Fruit fly (Drosophila melanogaster) S2 (cell line): ENCODE results near the gene EndoU.
"Not testable (repeated sequence)": the region's sequence is repeated elsewhere in the genome, so short reads cannot be mapped to it uniquely, and the experiment has no call there.

Source experiments
- CG8478 ChIP-seq: fragments of >200 bp; optimal IDR thresholded peaks from 2 replicates; lab custom pipeline; 2018
- CTCF ChIP-seq, 2 experiments: fragments of >200 bp; optimal IDR thresholded peaks; 2 replicates each; lab custom pipeline; 2018

EndoU gene

DNA sequence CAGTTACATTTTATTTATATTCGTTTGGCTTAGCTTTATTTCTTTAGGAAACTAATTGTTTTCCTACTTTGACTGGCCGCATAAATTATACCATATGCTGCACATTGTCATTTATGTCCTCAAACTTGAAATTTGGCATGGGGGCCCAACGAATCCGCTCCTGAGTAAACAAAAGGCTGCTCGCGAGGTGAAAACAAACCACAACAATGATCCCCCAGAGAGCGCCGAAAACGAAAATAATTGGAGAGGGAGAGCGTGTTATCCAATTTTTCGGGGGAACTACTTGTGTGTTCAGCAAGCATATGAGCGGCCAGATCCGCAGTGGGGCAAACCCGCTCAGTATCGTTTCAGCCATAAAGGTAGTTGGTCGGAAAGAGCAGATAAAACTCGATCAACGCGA lies at the start of gene EndoU:
Gene EndoU, plus strand, starts transcription at position 301 of the 400 bp plus-strand sequence.
- not testable (repeated sequence) for TF ChIP-seq CG8478 (lab: Kevin White, UChicago); CTCF (optimal IDR thresholded peaks at IDR 0.05; lab: Kevin White, UChicago)

DNA sequence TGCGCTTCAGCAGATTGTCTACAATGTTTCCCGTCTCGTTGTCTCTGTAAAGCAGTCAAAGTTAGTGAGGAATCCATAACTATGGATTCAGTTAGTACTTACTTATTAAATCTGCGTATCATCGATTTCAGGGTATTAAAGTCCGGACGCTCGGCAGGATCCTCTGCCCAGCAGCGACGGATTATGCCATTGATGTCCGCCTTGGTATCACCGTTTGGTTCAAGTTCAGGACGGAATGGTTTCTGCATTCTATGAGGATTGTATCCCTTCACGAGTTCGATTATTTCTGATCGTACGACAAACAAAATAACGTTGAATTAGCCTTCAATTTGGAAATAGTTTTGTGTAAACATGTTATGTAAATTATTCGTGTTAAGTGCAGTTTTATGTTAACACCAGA lies 48.3 kb upstream of the EndoU start, which contains the start of gene CG9632:
Gene CG9632, plus strand, starts transcription at position 301 of the 400 bp plus-strand sequence.
- no peak for TF ChIP-seq CG8478 (lab: Kevin White, UChicago)

DNA sequence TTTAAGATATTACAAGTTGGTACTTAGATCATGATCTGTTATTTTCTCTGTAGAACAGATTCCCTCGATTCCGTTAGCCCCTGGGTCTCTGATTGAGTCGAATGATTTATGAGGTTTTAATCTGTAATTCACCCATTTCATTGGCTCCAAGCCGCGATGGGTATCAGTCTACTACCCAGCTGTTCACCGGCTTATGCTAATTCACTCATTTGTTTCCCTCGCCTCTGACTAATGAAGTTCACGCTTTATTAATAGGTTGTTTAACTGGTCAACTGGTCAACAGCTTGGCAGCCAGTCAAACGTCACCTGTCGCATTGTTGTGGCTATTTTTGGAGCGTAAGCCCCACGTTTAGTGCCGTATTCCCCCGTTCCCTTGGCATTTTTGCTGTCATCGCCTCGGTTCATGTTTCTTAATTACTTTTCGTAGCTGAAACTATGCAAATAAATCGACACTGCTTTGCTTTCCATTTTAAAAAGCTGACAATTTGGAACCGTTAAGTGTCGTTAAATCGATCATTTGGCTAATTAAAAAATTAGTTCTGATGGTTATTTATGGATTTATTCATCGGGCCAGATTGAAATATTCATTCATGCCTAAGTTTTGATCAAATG lies 35.3 kb upstream of the EndoU start:
- TF ChIP-seq CG8478 (lab: Kevin White, UChicago) = no peak
- no peak for TF ChIP-seq CTCF (optimal IDR thresholded peaks at IDR 0.05; lab: Kevin White, UChicago)

DNA sequence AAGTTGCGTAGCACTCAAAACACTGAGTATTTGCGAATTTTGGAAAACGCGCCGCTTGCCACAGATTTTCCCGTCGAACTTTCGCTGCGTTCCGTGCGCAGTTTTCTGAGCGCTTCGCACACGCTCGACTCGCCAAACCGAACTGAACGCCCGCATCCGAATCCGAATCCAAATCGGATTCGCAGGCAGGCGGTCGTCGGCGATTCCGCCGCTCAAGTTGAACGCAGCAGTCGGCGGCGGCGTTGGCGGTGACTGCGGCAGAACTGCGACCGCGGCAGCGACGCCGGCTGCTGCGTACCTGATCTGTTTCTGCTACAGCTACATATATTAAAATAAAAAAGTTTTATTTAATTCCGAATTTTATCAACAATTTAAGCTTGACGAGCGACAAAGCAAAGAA lies 32.6 kb upstream of the EndoU start, which contains the start of gene CG31183:
Gene CG31183, minus strand, starts transcription at position 329 of the 400 bp plus-strand sequence.
- TF ChIP-seq CG8478 (lab: Kevin White, UChicago) (no peak), CTCF (optimal IDR thresholded peaks at IDR 0.05; lab: Kevin White, UChicago) (no peak)

DNA sequence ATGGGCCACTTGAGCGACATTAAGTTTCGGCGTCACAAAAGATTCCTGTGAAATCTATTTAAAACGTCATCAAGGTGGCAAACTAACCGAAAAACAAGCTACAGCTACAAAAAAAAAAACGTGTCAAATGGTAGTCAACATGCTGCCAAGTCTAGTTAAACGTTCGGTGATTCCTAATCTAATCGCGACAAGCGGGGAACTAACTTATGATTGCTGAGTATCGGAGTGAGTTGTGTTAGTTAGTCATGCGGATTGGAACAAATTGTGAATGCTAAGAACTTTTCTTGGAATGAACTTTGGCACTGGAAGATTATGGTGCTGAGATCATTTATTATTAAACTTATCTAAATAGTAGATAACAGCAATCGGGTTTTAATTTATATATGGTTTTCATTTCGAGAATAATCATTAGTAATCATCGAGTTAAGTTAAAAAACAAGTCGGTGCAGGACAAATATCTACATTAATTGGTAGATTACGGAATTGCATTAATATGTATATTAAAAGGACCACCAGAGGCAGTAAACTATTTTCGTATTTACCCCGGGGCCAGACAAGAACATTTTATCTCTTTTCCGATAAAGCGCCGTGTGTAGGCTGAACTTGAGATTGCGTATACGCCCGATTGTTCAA lies 16.9 kb upstream of the EndoU start:
- TF ChIP-seq CTCF (optimal IDR thresholded peaks at IDR 0.05; lab: Kevin White, UChicago) (no peak), CG8478 (lab: Kevin White, UChicago) (no peak)

DNA sequence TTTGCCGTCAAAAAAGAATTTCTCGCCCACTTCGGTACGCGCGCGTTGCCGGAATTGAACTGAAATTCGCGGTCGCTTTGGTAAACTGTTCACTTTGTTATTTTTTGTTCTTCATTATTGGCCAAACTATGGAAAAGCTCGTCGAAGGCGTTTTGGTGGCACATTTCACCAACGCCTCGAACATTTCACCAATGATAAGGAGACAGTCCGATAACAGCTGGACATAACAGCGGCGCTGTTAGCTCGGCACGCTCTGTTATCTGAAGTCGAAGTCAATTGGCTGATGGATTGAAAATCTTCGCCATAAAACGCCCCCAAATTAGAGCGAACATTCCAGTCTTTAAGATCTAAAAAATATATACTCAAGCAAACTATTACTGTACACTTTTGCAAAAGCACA lies 12.2 kb upstream of the EndoU start, which contains the start of gene CG14877:
Gene CG14877, minus strand, starts transcription at position 101 of the 400 bp plus-strand sequence.
- TF ChIP-seq CG8478 (lab: Kevin White, UChicago) (no peak), CTCF (optimal IDR thresholded peaks at IDR 0.05; lab: Kevin White, UChicago) (no peak)

DNA sequence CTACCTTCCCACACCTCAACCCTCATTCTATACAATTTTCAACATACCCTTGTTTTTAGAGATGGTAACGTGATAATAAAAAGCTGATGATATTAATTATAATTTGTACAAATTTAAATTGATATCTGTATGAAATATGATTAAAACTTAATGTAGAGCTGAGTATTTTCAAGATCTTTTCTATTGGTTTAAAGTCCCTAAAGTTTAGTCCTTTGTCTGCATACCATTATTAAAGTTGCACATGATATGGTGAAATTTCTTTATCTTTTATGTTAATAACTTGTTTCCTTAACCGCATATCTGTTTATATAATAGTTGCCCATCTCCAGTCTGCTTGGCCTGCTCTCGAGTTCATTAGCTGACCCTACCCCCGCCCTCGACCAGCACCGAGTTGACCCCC lies 9.9 kb upstream of the EndoU start:
- TF ChIP-seq CTCF (optimal IDR thresholded peaks at IDR 0.05; lab: Kevin White, UChicago) (no peak), CG8478 (lab: Kevin White, UChicago) (no peak)

DNA sequence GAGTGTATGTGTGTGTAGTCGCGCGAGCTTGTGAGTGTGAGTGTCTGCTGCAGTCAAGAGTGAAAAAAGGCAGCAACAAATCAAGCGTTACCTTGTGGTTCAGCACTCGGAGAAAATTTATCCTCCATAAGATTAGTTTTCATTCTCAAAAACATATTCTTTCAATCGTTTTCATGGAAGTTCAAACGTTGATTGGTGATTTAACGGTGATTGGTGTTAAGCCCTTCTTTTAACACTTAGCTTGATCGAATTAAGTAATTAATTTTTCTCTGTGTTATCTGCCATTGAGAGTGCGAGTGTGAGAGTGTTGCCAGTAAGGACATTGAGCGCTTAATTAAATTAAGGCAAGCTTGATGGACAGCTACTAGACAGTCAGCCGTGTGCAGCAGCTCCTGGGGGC lies 8.5 kb upstream of the EndoU start:
- no peak for TF ChIP-seq CTCF (optimal IDR thresholded peaks at IDR 0.05; lab: Kevin White, UChicago)
- TF ChIP-seq CG8478 (lab: Kevin White, UChicago) = no peak

DNA sequence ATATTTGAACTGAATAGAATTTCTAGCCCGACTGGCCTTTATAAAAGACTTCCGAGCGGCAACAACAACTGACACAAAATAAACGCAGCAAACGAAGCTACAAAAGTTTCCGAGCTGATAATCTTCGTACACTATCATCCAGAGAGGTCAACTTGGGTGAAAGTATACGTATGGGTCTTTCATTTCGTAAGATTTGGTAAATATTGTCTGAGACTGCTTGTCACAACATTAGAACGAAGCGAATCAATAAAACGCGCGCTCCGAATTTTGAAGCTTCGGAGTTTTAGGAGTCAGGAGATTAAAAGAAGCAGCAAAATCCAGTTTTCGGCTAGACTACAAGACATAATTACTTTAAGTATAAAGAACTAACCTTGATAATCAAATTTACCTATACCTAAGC lies 3.7 kb upstream of the EndoU start, which contains the start of gene glob1:
Gene glob1, minus strand, starts transcription at position 101 of the 400 bp plus-strand sequence.
- not testable (repeated sequence) for TF ChIP-seq CTCF (optimal IDR thresholded peaks at IDR 0.05; lab: Kevin White, UChicago); CG8478 (lab: Kevin White, UChicago)

DNA sequence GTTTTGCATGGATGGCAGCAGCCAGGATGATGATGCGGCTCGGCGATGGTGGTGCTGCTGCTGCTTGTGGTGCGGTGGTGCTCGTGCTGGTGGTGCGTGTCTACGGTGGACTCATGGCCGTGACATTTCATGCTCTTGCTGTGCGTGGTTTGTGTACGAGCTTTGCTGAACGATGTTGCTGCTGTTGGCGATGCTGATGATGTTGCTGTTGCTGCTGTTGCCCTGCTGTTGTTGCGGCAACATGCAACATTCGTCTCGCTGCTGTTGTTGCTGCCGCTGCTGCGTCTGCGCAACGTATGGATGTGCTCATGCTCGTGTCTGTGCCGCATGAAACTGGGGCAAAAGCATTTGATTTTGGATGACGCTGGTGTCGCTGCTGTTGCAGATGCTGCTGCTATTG lies 5.0 kb downstream of the EndoU start:
- peak in 1 of 2 experiments; percentile 42 for TF ChIP-seq CTCF (optimal IDR thresholded peaks at IDR 0.05; lab: Kevin White, UChicago)
- no peak for TF ChIP-seq CG8478 (lab: Kevin White, UChicago)

DNA sequence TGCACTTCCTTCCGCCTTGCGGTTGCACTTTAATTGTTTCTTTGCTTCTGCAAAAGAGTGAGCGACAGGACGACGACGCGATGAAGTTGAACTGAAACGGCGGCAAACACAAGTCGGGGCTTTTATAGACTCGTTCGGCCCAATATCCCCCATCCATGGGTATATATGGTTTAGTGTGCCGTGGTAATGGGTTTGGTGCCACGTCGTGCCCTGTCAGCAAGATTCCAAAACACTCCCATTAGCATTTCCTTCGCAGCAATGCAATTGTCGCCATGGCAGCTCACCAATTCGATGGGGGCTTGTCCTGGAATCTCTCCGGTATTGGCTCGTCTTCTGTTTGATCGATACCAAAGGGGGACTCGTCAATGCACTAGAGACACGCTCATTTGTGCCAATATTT lies 9.7 kb downstream of the EndoU start, which contains the start of gene CG45105:
Gene CG45105, minus strand, starts transcription at position 101 of the 400 bp plus-strand sequence.
- TF ChIP-seq CG8478 (lab: Kevin White, UChicago) = no peak
- TF ChIP-seq CTCF (optimal IDR thresholded peaks at IDR 0.05; lab: Kevin White, UChicago) = no peak

DNA sequence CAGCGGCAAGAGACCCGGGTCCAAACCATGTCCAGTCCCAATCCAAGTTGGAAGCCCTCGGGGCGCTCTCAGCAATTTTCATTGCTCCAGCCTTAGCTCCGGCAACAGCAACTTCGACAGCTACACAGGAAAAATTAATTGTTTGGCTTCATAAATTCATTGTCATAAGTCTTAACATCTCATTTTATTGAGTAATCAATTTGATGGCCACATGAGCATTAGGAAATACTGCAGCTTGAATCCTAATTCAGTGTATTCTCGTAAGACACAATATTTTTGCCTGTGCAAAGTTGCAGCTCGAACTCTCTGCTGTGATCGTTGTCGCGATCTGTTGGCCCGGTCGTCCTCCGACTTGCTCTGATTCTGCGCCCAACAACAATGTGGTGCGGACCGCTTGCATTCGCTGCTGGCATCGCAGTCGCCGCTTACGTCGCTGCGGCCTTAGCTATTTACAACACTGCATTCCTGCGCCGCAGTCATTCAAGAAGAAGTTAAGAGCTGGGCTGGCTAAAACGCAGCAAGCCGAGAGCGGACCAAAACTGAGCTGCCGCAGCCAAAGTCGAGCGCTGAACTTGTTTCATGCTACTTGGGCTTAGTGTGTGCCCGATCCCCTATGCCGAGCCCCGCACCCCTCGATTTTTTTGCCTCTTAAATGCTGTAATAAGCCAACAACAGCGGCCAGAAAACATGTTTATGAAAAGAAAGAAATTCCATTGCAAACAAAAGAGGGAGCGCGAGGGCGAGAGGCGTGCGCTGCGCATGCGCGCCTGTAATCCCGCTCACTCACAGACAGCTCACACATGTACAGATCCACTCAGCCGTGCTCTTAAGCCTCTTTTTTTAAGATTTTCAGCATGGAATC lies 11.4 kb downstream of the EndoU start:
- TF ChIP-seq CTCF (optimal IDR thresholded peaks at IDR 0.05; lab: Kevin White, UChicago) = no peak
- no peak for TF ChIP-seq CG8478 (lab: Kevin White, UChicago)

DNA sequence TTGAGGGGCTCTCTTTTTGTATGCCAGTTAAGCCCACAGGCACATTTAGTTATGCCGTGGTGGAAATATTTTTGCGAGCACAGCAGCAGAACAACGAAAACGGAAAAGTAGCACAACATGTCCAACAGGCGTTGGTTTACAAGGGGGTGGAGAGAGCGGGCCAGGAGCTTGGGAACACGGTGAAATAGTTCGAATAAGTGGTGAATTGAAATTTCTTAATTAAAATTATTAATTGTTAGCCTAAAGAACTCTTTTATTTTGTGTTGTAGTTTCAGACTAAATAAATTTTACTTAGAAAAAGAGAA lies 12.0 kb downstream of the EndoU start:
- no peak for TF ChIP-seq CG8478 (lab: Kevin White, UChicago)

DNA sequence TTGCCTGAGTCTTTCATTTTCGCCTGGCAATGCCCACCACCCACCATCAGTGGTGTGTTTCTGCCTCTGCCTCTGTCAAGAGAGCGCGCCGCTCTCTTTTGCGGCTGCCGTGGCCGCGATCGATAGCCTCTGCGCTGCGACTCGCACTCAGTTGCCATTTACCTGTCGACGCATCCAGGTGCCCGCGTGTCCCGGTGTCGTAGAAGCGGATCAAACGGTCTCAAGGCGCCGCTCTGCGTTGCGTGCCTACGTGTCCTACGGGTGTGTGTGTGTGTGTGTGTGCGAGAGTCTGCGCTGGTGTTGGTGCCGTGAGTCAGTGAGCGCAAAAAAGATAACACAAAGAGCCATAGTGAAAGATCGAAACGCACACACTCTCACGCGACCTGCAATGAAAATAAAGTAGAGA lies 12.6 kb downstream of the EndoU start, which contains the start of gene Fbxl7:
Gene Fbxl7, plus strand, starts transcription at position 148 of the 406 bp plus-strand sequence.
- TF ChIP-seq CTCF (optimal IDR thresholded peaks at IDR 0.05; lab: Kevin White, UChicago) (no peak), CG8478 (lab: Kevin White, UChicago) (no peak)

DNA sequence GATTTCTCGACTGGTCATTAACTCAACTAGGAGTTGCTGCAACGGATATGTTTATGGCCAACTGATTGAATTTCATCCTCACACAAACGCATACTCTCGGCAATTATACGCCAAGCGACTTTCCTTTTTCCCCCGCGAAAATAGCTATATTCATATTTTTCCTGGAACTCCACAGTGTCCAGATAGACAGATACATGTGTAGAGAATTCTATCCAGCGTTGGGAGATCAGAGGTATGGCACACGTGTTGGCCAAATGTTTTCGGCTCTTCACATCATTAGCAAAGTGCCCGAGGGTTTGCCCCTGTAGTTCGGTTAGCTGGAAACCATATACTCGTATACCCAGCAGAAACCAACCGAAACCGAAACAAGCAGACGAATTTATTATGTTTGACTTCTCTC lies 13.5 kb downstream of the EndoU start:
- TF ChIP-seq CTCF (optimal IDR thresholded peaks at IDR 0.05; lab: Kevin White, UChicago) = no peak
- no peak for TF ChIP-seq CG8478 (lab: Kevin White, UChicago)
